Worm (Caenorhabditis elegans) whole organism, L3 larva: ENCODE data around the gene wht-6.

ENCODE experiments used
- R02D3.7 ChIP-seq: fragments of 150-350 bp; optimal IDR thresholded peaks from 2 replicates; lab custom pipeline; 2014; ENCODE audit warnings: missing biosample characterization, missing genetic modification characterization
- ZK546.5 ChIP-seq: sonication (generic microtip); optimal IDR thresholded peaks from 2 replicates; lab custom pipeline; 2017; ENCODE audit warnings: missing biosample characterization, missing genetic modification characterization
- ama-1 ChIP-seq: fragments of 150-350 bp; optimal IDR thresholded peaks from 2 replicates; lab custom pipeline; 2018
- ceh-28 ChIP-seq: fragments of 150-350 bp; optimal IDR thresholded peaks from 2 replicates; lab custom pipeline; 2014; ENCODE audit warnings: missing biosample characterization, missing genetic modification reagents, missing genetic modification characterization
- fkh-2 ChIP-seq: fragments of 150-350 bp; optimal IDR thresholded peaks from 2 replicates; lab custom pipeline; 2014; ENCODE audit warnings: missing biosample characterization, missing genetic modification reagents, missing genetic modification characterization
- hmg-11 ChIP-seq: sonication (generic microtip); optimal IDR thresholded peaks from 2 replicates; lab custom pipeline; 2016; ENCODE audit warnings: missing genetic modification characterization, missing compliant biosample characterization
- nhr-28 ChIP-seq: fragments of 150-350 bp; optimal IDR thresholded peaks from 2 replicates; lab custom pipeline; 2014; ENCODE audit warnings: missing biosample characterization, missing genetic modification characterization
- pqm-1 ChIP-seq: fragments of 150-350 bp; optimal IDR thresholded peaks from 2 replicates; lab custom pipeline; 2017; ENCODE audit warnings: missing biosample characterization, missing genetic modification characterization, inconsistent platforms
- snpc-4 ChIP-seq: fragments of 150-350 bp; optimal IDR thresholded peaks from 2 replicates; lab custom pipeline; 2014; ENCODE audit warnings: missing biosample characterization, missing genetic modification characterization
- ztf-11 ChIP-seq: fragments of 150-350 bp; optimal IDR thresholded peaks from 2 replicates; lab custom pipeline; 2014; ENCODE audit warnings: missing biosample characterization, missing genetic modification characterization
- ztf-4 ChIP-seq: fragments of 150-350 bp; optimal IDR thresholded peaks from 2 replicates; lab custom pipeline; 2014; ENCODE audit warnings: missing biosample characterization, missing genetic modification characterization

ce11 chrIII:6507832-6508231, 36.3 kb downstream of the wht-6 start, which contains the start of gene F23F12.12:
- no peak for TF ChIP-seq pqm-1 (tag; lab: Kevin White, UChicago)
- TF ChIP-seq fkh-2 = no peak
- no peak for TF ChIP-seq R02D3.7
- no peak for TF ChIP-seq ztf-11 (tag; lab: Kevin White, UChicago)
- TF ChIP-seq snpc-4 = no peak
- TF ChIP-seq ZK546.5 (tag; lab: Kevin White, UChicago) = no peak
- TF ChIP-seq hmg-11 (tag; lab: Kevin White, UChicago) = no peak
- no peak for TF ChIP-seq ama-1 (lab: Kevin White, UChicago)
- TF ChIP-seq ceh-28 (tag; lab: Kevin White, UChicago) = no peak
- no peak for TF ChIP-seq nhr-28 (tag; lab: Kevin White, UChicago)
- TF ChIP-seq ztf-4 (tag; lab: Kevin White, UChicago) = no peak
